Fruit fly (Drosophila melanogaster) whole organism, adult: ENCODE results near the gene bdl.

Experiments
- CG12768 ChIP-seq: fragments of 200-800 bp; sonication (Bioruptor generic); optimal IDR thresholded peaks from 2 replicates; lab custom pipeline; 2017; ENCODE audit warnings: missing biosample characterization, missing genetic modification characterization, mild to moderate bottlenecking, moderate library complexity, missing genetic modification reagents
- CG14711 ChIP-seq: fragments of 200-800 bp; sonication (Bioruptor generic); optimal IDR thresholded peaks from 2 replicates; lab custom pipeline; 2018; ENCODE audit warnings: missing biosample characterization, mild to moderate bottlenecking, missing genetic modification characterization, moderate library complexity
- CG1620 ChIP-seq: fragments of 200-800 bp; sonication (Bioruptor generic); optimal IDR thresholded peaks from 2 replicates; lab custom pipeline; 2016; ENCODE audit warnings: missing biosample characterization, missing genetic modification characterization
- CG33017 ChIP-seq: fragments of 200-800 bp; sonication (Bioruptor generic); optimal IDR thresholded peaks from 2 replicates; lab custom pipeline; 2018; ENCODE audit warnings: missing biosample characterization, mild to moderate bottlenecking, missing genetic modification characterization, moderate library complexity
- CG5204 ChIP-seq: fragments of 200-800 bp; sonication (Bioruptor generic); optimal IDR thresholded peaks from 2 replicates; lab custom pipeline; 2016; ENCODE audit warnings: missing biosample characterization, missing genetic modification characterization
- CG7045 ChIP-seq: fragments of 200-800 bp; sonication (Bioruptor generic); optimal IDR thresholded peaks from 2 replicates; lab custom pipeline; 2017; ENCODE audit warnings: missing biosample characterization, mild to moderate bottlenecking, missing genetic modification characterization
- CG7101 ChIP-seq: fragments of 200-800 bp; sonication (Bioruptor generic); optimal IDR thresholded peaks from 2 replicates; lab custom pipeline; 2018; ENCODE audit warnings: missing biosample characterization, mild to moderate bottlenecking, missing genetic modification characterization, moderate library complexity
- Clk ChIP-seq: fragments of 200-800 bp; sonication (Bioruptor generic); optimal IDR thresholded peaks from 2 replicates; lab custom pipeline; 2017; ENCODE audit warnings: missing biosample characterization, missing genetic modification characterization
- Hr96 ChIP-seq: fragments of 200-800 bp; sonication (Bioruptor generic); optimal IDR thresholded peaks from 2 replicates; lab custom pipeline; 2016; ENCODE audit warnings: missing biosample characterization, missing genetic modification characterization
- Mnt ChIP-seq: fragments of 200-800 bp; sonication (Bioruptor generic); optimal IDR thresholded peaks from 2 replicates; lab custom pipeline; 2016; ENCODE audit warnings: missing biosample characterization, mild to moderate bottlenecking, missing genetic modification characterization
- kay ChIP-seq: fragments of 200-800 bp; sonication (Bioruptor generic); peaks from one replicate; lab custom pipeline; 2016; ENCODE audit warnings: missing biosample characterization, missing genetic modification characterization, borderline replicate concordance
- ovo ChIP-seq: fragments of 200-800 bp; sonication (Bioruptor generic); optimal IDR thresholded peaks from 2 replicates; lab custom pipeline; 2016; ENCODE audit warnings: missing biosample characterization, missing genetic modification characterization
- toe ChIP-seq: fragments of 200-800 bp; sonication (Bioruptor generic); optimal IDR thresholded peaks from 2 replicates; lab custom pipeline; 2016; ENCODE audit warnings: missing biosample characterization, missing genetic modification characterization

- TF ChIP-seq CG7045 = no peak
- no peak for TF ChIP-seq CG33017
- no peak for TF ChIP-seq kay (GFP tag; lab: Kevin White, UChicago)
- TF ChIP-seq ovo (GFP tag; lab: Kevin White, UChicago) = no peak
- no peak for TF ChIP-seq CG7101
- TF ChIP-seq CG14711 (tag; lab: Kevin White, UChicago) = no peak
- TF ChIP-seq Mnt (GFP tag; lab: Kevin White, UChicago) = no peak
- TF ChIP-seq toe (GFP tag; lab: Kevin White, UChicago) = no peak
- TF ChIP-seq Clk (GFP tag; lab: Kevin White, UChicago) = no peak
- TF ChIP-seq CG1620 (GFP tag; lab: Kevin White, UChicago) = no peak
- no peak for TF ChIP-seq CG5204 (GFP tag; lab: Kevin White, UChicago)
- TF ChIP-seq CG12768 = no peak
- no peak for TF ChIP-seq Hr96 (GFP tag; lab: Kevin White, UChicago)
Measured at dm6 chr2L:4335979-4336378, 11.6 kb downstream of the bdl start.
